Fruit fly (Drosophila melanogaster): Measurements from ENCODE around the gene Hsc70-2.

DNA sequence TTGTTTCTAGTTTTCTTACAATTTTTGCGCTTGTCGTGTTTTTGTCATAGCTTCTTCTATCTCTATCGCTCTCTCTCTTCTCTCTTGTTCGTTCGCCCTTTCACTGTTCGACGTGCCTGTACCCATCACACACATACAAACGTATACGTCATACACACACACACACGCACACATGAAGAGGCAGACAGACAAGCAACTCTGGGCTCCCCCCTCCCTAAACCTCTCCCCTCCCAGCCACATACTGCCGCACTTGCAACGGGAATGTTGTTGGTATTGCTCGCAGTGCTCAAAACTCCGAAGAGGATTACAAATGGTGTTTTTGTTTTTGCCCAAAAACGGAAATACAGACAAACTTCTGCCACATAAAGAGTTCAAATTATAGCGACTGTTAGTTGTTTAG is 31.6 kb upstream of the Hsc70-2 start:
- TF ChIP-seq CG1620 (GFP tag; optimal IDR thresholded peaks at IDR 0.05) (no peak), CG7045 (GFP tag; optimal IDR thresholded peaks at IDR 0.05) (no peak), ovo (GFP tag; optimal IDR thresholded peaks at IDR 0.05) (no peak), Crg-1 (GFP tag; optimal IDR thresholded peaks at IDR 0.05) (no peak), CG33017 (tag; optimal IDR thresholded peaks at IDR 0.05) (no peak), Mnt (GFP tag; optimal IDR thresholded peaks at IDR 0.05) (no peak), CG5204 (GFP tag; optimal IDR thresholded peaks at IDR 0.05) (no peak), cic (GFP tag; optimal IDR thresholded peaks at IDR 0.05) (no peak), CG7101 (tag; optimal IDR thresholded peaks at IDR 0.05) (no peak), kay (GFP tag; ENCODE audit: borderline replicate concordance) (no peak), Clk (GFP tag; optimal IDR thresholded peaks at IDR 0.05) (no peak)

All from whole organism, adult.